Fruit fly (Drosophila melanogaster): ENCODE measurements around the gene Ask1.

DNA sequence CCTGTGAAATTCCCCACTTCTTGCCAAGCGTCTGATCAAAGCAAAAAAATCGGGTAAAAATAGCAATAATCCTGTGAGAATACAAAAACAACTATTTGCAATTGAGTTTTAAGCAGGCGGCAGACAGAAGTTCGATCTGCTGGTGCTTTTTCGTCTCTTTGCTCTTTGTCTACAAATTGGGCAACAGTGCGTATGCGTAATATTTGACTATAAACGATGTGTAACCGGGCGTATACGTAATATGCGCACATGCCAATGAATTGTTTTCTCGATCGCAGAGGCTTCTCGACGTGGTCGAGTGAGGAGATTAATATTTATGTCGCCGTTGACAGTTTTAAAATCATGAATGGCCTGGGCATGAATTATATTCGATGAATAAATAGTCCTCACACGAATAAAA lies 15.8 kb downstream of the Ask1 start:
- TF ChIP-seq usp (GFP tag; optimal IDR thresholded peaks at IDR 0.05) (no peak), psq (optimal IDR thresholded peaks at IDR 0.05) (no peak), Dll (optimal IDR thresholded peaks at IDR 0.05) (no peak), EcR (GFP tag; optimal IDR thresholded peaks at IDR 0.05) (no peak), CG8478 (optimal IDR thresholded peaks at IDR 0.05) (no peak), pan (optimal IDR thresholded peaks at IDR 0.05) (no peak)

Measured in whole organism.